Fruit fly (Drosophila melanogaster) whole organism, embryonic: ENCODE data around the gene PK1-R.

ENCODE experiments used
- CG10147 ChIP-seq: fragments of 200-800 bp; sonication (Bioruptor generic); optimal IDR thresholded peaks from 2 replicates; lab custom pipeline; 2019; ENCODE audit warnings: missing biosample characterization, mild to moderate bottlenecking, missing genetic modification characterization, moderate library complexity
- CG1024 ChIP-seq: fragments of 200-800 bp; sonication (Bioruptor generic); IDR thresholded peaks from 2 replicates; pipeline ENCODE4 v1.3.6; 2022; ENCODE audit warnings: missing biosample characterization, missing genetic modification characterization
- CG11695 ChIP-seq: fragments of 200-800 bp; sonication (Bioruptor generic); IDR thresholded peaks from 3 replicates; pipeline ENCODE4 v1.3.6; 2022; ENCODE audit warnings: missing biosample characterization, missing genetic modification characterization
- CG12236 ChIP-seq: fragments of 200-800 bp; sonication (Bioruptor generic); optimal IDR thresholded peaks from 2 replicates; lab custom pipeline; 2016; ENCODE audit warnings: missing biosample characterization, missing genetic modification characterization
- CG12391 ChIP-seq: fragments of 200-800 bp; sonication (Bioruptor generic); optimal IDR thresholded peaks from 3 replicates; lab custom pipeline; 2018; ENCODE audit warnings: missing biosample characterization, mild to moderate bottlenecking, missing genetic modification characterization, moderate library complexity
- CG14014 ChIP-seq: fragments of 200-800 bp; sonication (Bioruptor generic); IDR thresholded peaks from 2 replicates; pipeline ENCODE4 v1.3.6; 2022; ENCODE audit warnings: missing biosample characterization, missing genetic modification characterization
- CG30403 ChIP-seq: fragments of 200-800 bp; sonication (Bioruptor generic); optimal IDR thresholded peaks from 3 replicates; lab custom pipeline; 2016; ENCODE audit warnings: missing biosample characterization, missing genetic modification characterization
- CG3065 ChIP-seq: fragments of 200-800 bp; sonication (Bioruptor generic); optimal IDR thresholded peaks from 2 replicates; lab custom pipeline; 2016; ENCODE audit warnings: missing biosample characterization, missing genetic modification characterization
- CG31388 ChIP-seq: fragments of 200-800 bp; sonication (Bioruptor generic); optimal IDR thresholded peaks from 2 replicates; lab custom pipeline; 2016; ENCODE audit warnings: missing biosample characterization, missing genetic modification characterization
- CG7556 ChIP-seq: fragments of 200-800 bp; sonication (Bioruptor generic); optimal IDR thresholded peaks from 2 replicates; lab custom pipeline; 2017; ENCODE audit warnings: missing biosample characterization, mild to moderate bottlenecking, missing genetic modification characterization
- CG7928 ChIP-seq: fragments of 200-800 bp; sonication (Bioruptor generic); optimal IDR thresholded peaks from 2 replicates; lab custom pipeline; 2017; ENCODE audit warnings: missing biosample characterization, mild to moderate bottlenecking, missing genetic modification characterization
- CG8281 ChIP-seq: fragments of 200-800 bp; sonication (Bioruptor generic); optimal IDR thresholded peaks from 2 replicates; lab custom pipeline; 2018; ENCODE audit warnings: missing biosample characterization, mild to moderate bottlenecking, missing genetic modification characterization, moderate library complexity
- Dfd ChIP-seq, 2 experiments: fragments of >200 bp; optimal IDR thresholded peaks; 2 replicates each; lab custom pipeline; 2017; ENCODE audit warnings: missing biosample characterization in 2 of 2, missing genetic modification characterization in 2 of 2
- Dll ChIP-seq: fragments of 200-800 bp; sonication (Bioruptor generic); IDR thresholded peaks from 4 replicates; pipeline ENCODE4 v1.3.6; 2022; ENCODE audit warnings: missing biosample characterization, missing genetic modification characterization; ENCODE audit not compliant: partially characterized antibody
- Dp ChIP-seq: fragments of 200-800 bp; sonication (Bioruptor generic); optimal IDR thresholded peaks from 2 replicates; lab custom pipeline; 2018; ENCODE audit warnings: missing biosample characterization, mild to moderate bottlenecking, missing genetic modification characterization, moderate library complexity
- HLH54F ChIP-seq: fragments of 200-800 bp; sonication (Bioruptor generic); optimal IDR thresholded peaks from 3 replicates; lab custom pipeline; 2016; ENCODE audit warnings: missing biosample characterization, missing genetic modification characterization
- Hey ChIP-seq: fragments of 200-800 bp; sonication (Bioruptor generic); optimal IDR thresholded peaks from 3 replicates; lab custom pipeline; 2018; ENCODE audit warnings: missing biosample characterization, mild to moderate bottlenecking, missing genetic modification characterization
- Lim3 ChIP-seq: fragments of 200-800 bp; sonication (Bioruptor generic); IDR thresholded peaks from 2 replicates; pipeline ENCODE4 v1.3.6; 2022; ENCODE audit warnings: missing biosample characterization, missing genetic modification characterization
- Max ChIP-seq: fragments of 200-800 bp; sonication (Bioruptor generic); optimal IDR thresholded peaks from 2 replicates; lab custom pipeline; 2016; ENCODE audit warnings: missing biosample characterization, mild to moderate bottlenecking, missing genetic modification characterization
- Med ChIP-seq: fragments of 200-800 bp; sonication (Bioruptor generic); peaks from one replicate; lab custom pipeline; 2016; ENCODE audit warnings: missing biosample characterization, missing genetic modification characterization, mild to moderate bottlenecking, inconsistent platforms, moderate library complexity
- Neu2 ChIP-seq: fragments of 200-800 bp; sonication (Bioruptor generic); optimal IDR thresholded peaks from 3 replicates; lab custom pipeline; 2016; ENCODE audit warnings: missing biosample characterization, missing genetic modification characterization, borderline replicate concordance
- Opbp ChIP-seq: fragments of 200-800 bp; sonication (Bioruptor generic); IDR thresholded peaks from 3 replicates; pipeline ENCODE4 v1.3.6; 2022; ENCODE audit warnings: missing biosample characterization, missing genetic modification characterization; ENCODE audit not compliant: partially characterized antibody
- Ravus ChIP-seq: fragments of 200-800 bp; sonication (Bioruptor generic); IDR thresholded peaks from 2 replicates; pipeline ENCODE4 v1.3.6; 2022; ENCODE audit warnings: missing biosample characterization, missing genetic modification characterization
- Xbp1 ChIP-seq: fragments of 200-800 bp; sonication (Bioruptor generic); optimal IDR thresholded peaks from 3 replicates; lab custom pipeline; 2016; ENCODE audit warnings: missing biosample characterization, mild to moderate bottlenecking, missing genetic modification characterization
- abd-A ChIP-seq: fragments of 200-800 bp; sonication (Bioruptor generic); optimal IDR thresholded peaks from 3 replicates; lab custom pipeline; 2019; ENCODE audit warnings: missing biosample characterization, mild to moderate bottlenecking, missing genetic modification characterization, moderate library complexity
- bsh ChIP-seq, 2 experiments: fragments of 200-800 bp; sonication (Bioruptor generic); optimal IDR thresholded peaks; 2 replicates each; lab custom pipeline; 2017 to 2018; ENCODE audit warnings: mild to moderate bottlenecking in 2 of 2, missing biosample characterization in 2 of 2, missing genetic modification characterization in 2 of 2, moderate library complexity in 1 of 2
- ci ChIP-seq: fragments of 200-800 bp; sonication (Bioruptor generic); IDR thresholded peaks from 3 replicates; pipeline ENCODE4 v1.3.6; 2022; ENCODE audit warnings: missing biosample characterization, missing genetic modification characterization
- crol ChIP-seq: fragments of 200-800 bp; sonication (Bioruptor generic); IDR thresholded peaks from 2 replicates; pipeline ENCODE4 v1.3.6; 2022; ENCODE audit warnings: missing biosample characterization, missing genetic modification characterization
- ham ChIP-seq: fragments of 200-800 bp; sonication (Bioruptor generic); IDR thresholded peaks from 2 replicates; pipeline ENCODE4 v1.3.6; 2022; ENCODE audit warnings: missing biosample characterization, missing genetic modification characterization
- inv ChIP-seq: fragments of 200-800 bp; sonication (Bioruptor generic); IDR thresholded peaks from 2 replicates; pipeline ENCODE4 v1.3.6; 2022; ENCODE audit warnings: missing biosample characterization, missing genetic modification characterization; ENCODE audit not compliant: partially characterized antibody
- mirr ChIP-seq: fragments of 200-800 bp; sonication (Bioruptor generic); optimal IDR thresholded peaks from 3 replicates; lab custom pipeline; 2018; ENCODE audit warnings: missing biosample characterization, mild to moderate bottlenecking, missing genetic modification characterization
- nom ChIP-seq: fragments of 200-800 bp; sonication (Bioruptor generic); optimal IDR thresholded peaks from 2 replicates; lab custom pipeline; 2017; ENCODE audit warnings: missing biosample characterization, missing genetic modification characterization, mild to moderate bottlenecking, moderate library complexity, missing genetic modification reagents
- oc ChIP-seq: fragments of 200-800 bp; sonication (Bioruptor generic); optimal IDR thresholded peaks from 2 replicates; lab custom pipeline; 2018; ENCODE audit warnings: missing biosample characterization, mild to moderate bottlenecking, missing genetic modification characterization, moderate library complexity
- otp ChIP-seq: fragments of 200-800 bp; sonication (Bioruptor generic); IDR thresholded peaks from 3 replicates; pipeline ENCODE4, ENCODE4 v1.3.6; 2022; ENCODE audit warnings: missing biosample characterization, missing genetic modification characterization
- pan ChIP-seq, 4 experiments: fragments of >200 bp in 3 of 4; fragments of 200-800 bp in 1 of 4; sonication (Bioruptor generic) in 1 of 4; optimal IDR thresholded peaks in 3 of 4; IDR thresholded peaks in 1 of 4; 2 replicates each; pipeline versions ENCODE4 v1.3.6 to Lab custom; 2017 to 2022; ENCODE audit warnings: missing biosample characterization in 2 of 4, missing genetic modification characterization in 2 of 4, mixed read lengths in 1 of 4
- row ChIP-seq: fragments of 200-800 bp; sonication (Bioruptor generic); IDR thresholded peaks from 3 replicates; pipeline ENCODE4 v1.3.6; 2022; ENCODE audit warnings: missing biosample characterization, missing genetic modification characterization
- scrt ChIP-seq: fragments of 200-800 bp; sonication (Bioruptor generic); optimal IDR thresholded peaks from 2 replicates; lab custom pipeline; 2018; ENCODE audit warnings: missing biosample characterization, mild to moderate bottlenecking, missing genetic modification characterization, moderate library complexity
- sens ChIP-seq: fragments of 200-800 bp; sonication (Bioruptor generic); peaks from one replicate; lab custom pipeline; 2016; ENCODE audit warnings: missing biosample characterization, missing genetic modification characterization
- tin ChIP-seq: fragments of 200-800 bp; sonication (Bioruptor generic); optimal IDR thresholded peaks from 3 replicates; lab custom pipeline; 2016; ENCODE audit warnings: missing biosample characterization, missing genetic modification characterization
- twi ChIP-seq: fragments of 200-800 bp; optimal IDR thresholded peaks from 2 replicates; lab custom pipeline; 2019; ENCODE audit warnings: missing biosample characterization, mild to moderate bottlenecking, missing genetic modification characterization, moderate library complexity
- unc-4 ChIP-seq: fragments of 200-800 bp; sonication (Bioruptor generic); IDR thresholded peaks from 2 replicates; pipeline ENCODE4 v1.3.6; 2022; ENCODE audit warnings: missing biosample characterization, missing genetic modification characterization; ENCODE audit not compliant: partially characterized antibody
- z ChIP-seq: fragments of 200-800 bp; sonication (Bioruptor generic); IDR thresholded peaks from 3 replicates; pipeline ENCODE4 v1.3.6; 2022; ENCODE audit warnings: missing biosample characterization, missing genetic modification characterization

Gene PK1-R

dm6 chr3R:14088887-14089567 lies 13.9 kb downstream of the PK1-R start, which contains the start of gene Npc2b (continued):
- TF ChIP-seq twi (tag; lab: Kevin White, UChicago) (peak; percentile 2), Dp (GFP tag; lab: Kevin White, UChicago) (peak; percentile 43), CG12236 (GFP tag; lab: Kevin White, UChicago) (peak; percentile 9), CG1024 (GFP tag; lab: Robert Waterston, UW) (0 out of 2 replicates have a peak, but pooled peaks have one; percentile 43)

dm6 chr3R:14088157-14088556 lies 14.8 kb downstream of the PK1-R start:
- TF ChIP-seq nom (GFP tag; lab: Kevin White, UChicago) (peak; percentile 55), sens (GFP tag; lab: Kevin White, UChicago) (peak; percentile 1), CG7928 (no peak), CG12391 (tag; lab: Kevin White, UChicago) (no peak), Lim3 (GFP tag; lab: Robert Waterston, UW) (no peak), Neu2 (GFP tag; lab: Kevin White, UChicago) (no peak), z (GFP tag; lab: Robert Waterston, UW) (peak; percentile 73; the same call in 1 of the 3 replicates), ci (GFP tag; lab: Robert Waterston, UW) (no peak)

dm6 chr3R:14085555-14085954 lies 17.4 kb downstream of the PK1-R start:
- TF ChIP-seq scrt (GFP tag; lab: Kevin White, UChicago): peak; percentile 91
- no peak for TF ChIP-seq Hey (tag; lab: Kevin White, UChicago)
- peak; percentile 49 for TF ChIP-seq abd-A (tag; lab: Kevin White, UChicago)
- TF ChIP-seq Med (GFP tag; lab: Kevin White, UChicago): peak; percentile 7
- TF ChIP-seq CG8281 (tag; lab: Kevin White, UChicago): no peak
- TF ChIP-seq sens (GFP tag; lab: Kevin White, UChicago): peak; percentile 15
- TF ChIP-seq oc (tag; lab: Kevin White, UChicago): peak; percentile 32
- peak; percentile 14 for TF ChIP-seq CG7556 (GFP tag; lab: Kevin White, UChicago)
- peak; percentile 36; the same call in 1 of the 3 replicates for TF ChIP-seq row (GFP tag; lab: Robert Waterston, UW)
- TF ChIP-seq mirr (GFP tag; lab: Kevin White, UChicago): peak; percentile 34
- TF ChIP-seq inv (GFP tag; lab: Robert Waterston, UW): no peak
- TF ChIP-seq HLH54F: no peak

dm6 chr3R:14081526-14081925 lies 21.4 kb downstream of the PK1-R start:
- TF ChIP-seq ham: no peak
- TF ChIP-seq Dfd (GFP tag; optimal IDR thresholded peaks at IDR 0.05; lab: Kevin White, UChicago): peak in 1 of 2 experiments; percentile 59
- no peak for TF ChIP-seq Opbp (GFP tag; lab: Robert Waterston, UW)

dm6 chr3R:14077026-14077425 lies 25.9 kb downstream of the PK1-R start:
- TF ChIP-seq otp (GFP tag; lab: Robert Waterston, UW): peak; percentile 66; the same call in 2 of the 3 replicates
- no peak for TF ChIP-seq crol (GFP tag; lab: Robert Waterston, UW)
- TF ChIP-seq Dll (GFP tag; lab: Robert Waterston, UW): no peak
- no peak for TF ChIP-seq CG31388 (GFP tag; lab: Kevin White, UChicago)
- no peak for TF ChIP-seq unc-4 (GFP tag; lab: Robert Waterston, UW)
- peak; percentile 22; the same call in 1 of the 2 replicates for TF ChIP-seq Ravus (GFP tag; lab: Robert Waterston, UW)
- TF ChIP-seq bsh (GFP tag; optimal IDR thresholded peaks at IDR 0.05; lab: Kevin White, UChicago): peak in 1 of 2 experiments; percentile 31
- TF ChIP-seq Max (GFP tag; lab: Kevin White, UChicago): no peak
- no peak for TF ChIP-seq pan (optimal IDR thresholded peaks at IDR 0.05; lab: Kevin White, UChicago)
- TF ChIP-seq pan (GFP tag; optimal IDR thresholded peaks at IDR 0.05 in 1 of 2, IDR thresholded peaks at IDR 0.05 in 1 of 2): peak in 1 of 2 experiments; percentile 73
- TF ChIP-seq Xbp1 (GFP tag; lab: Kevin White, UChicago): peak; percentile 32
- peak; percentile 25 for TF ChIP-seq CG10147 (GFP tag; lab: Kevin White, UChicago)
- TF ChIP-seq CG14014 (GFP tag; lab: Robert Waterston, UW): peak; percentile 55; the same call in 1 of the 2 replicates
- TF ChIP-seq CG3065 (GFP tag; lab: Kevin White, UChicago): no peak
- TF ChIP-seq CG11695: peak; percentile 62; the same call in 1 of the 3 replicates
- TF ChIP-seq tin (GFP tag; lab: Kevin White, UChicago): peak; percentile 49
- TF ChIP-seq CG30403 (GFP tag; lab: Kevin White, UChicago): peak; percentile 38
- peak; percentile 83 for TF ChIP-seq sens (GFP tag; lab: Kevin White, UChicago)
